Worm (Caenorhabditis elegans): ENCODE measurements around the gene D1054.10.

DNA sequence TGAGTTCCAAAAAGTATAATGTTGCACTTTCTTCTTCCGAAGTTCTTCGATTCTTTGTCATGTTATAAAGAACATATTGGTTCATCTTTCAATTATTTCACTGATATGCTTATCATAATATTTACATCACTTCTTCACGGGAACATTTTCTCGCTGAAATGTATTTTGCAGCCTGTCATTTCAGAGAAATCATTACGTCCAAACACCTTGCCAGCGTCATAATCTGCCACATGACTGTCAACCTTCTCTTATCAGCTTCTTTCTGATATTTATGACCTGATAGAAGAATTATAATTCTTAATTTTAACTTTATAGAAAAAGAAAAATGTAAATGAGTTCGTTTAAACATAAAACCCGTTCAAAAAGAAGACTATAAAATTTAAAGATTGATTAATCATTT is 9.4 kb upstream of the D1054.10 start:
- TF ChIP-seq med-1 (GFP tag; optimal IDR thresholded peaks at IDR 0.05; ENCODE audit: insufficient read depth) (no peak), T22C8.4 (GFP tag; IDR thresholded peaks at IDR 0.05) (no peak)
